Fruit fly (Drosophila melanogaster) whole organism, embryonic: ENCODE measurements around the gene Cyp4d20.
A peak's percentile ranks its signal among the peaks of the same experiment; 100 is the strongest.

Experiments used
- CG10267 ChIP-seq: fragments of 200-800 bp; sonication (Bioruptor generic); optimal IDR thresholded peaks from 2 replicates; lab custom pipeline; 2018; ENCODE audit warnings: missing biosample characterization, mild to moderate bottlenecking, missing genetic modification characterization, moderate library complexity
- CG10543 ChIP-seq: fragments of 200-800 bp; sonication (Bioruptor generic); optimal IDR thresholded peaks from 3 replicates; lab custom pipeline; 2017; ENCODE audit warnings: missing biosample characterization, mild to moderate bottlenecking, missing genetic modification characterization, moderate library complexity
- CG11247 ChIP-seq: fragments of 200-800 bp; sonication (Bioruptor generic); IDR thresholded peaks from 2 replicates; pipeline ENCODE4 v1.3.6; 2022; ENCODE audit warnings: missing biosample characterization, missing genetic modification characterization
- CG11695 ChIP-seq: fragments of 200-800 bp; sonication (Bioruptor generic); IDR thresholded peaks from 3 replicates; pipeline ENCODE4 v1.3.6; 2022; ENCODE audit warnings: missing biosample characterization, missing genetic modification characterization
- CG16813 ChIP-seq: fragments of 200-800 bp; sonication (Bioruptor generic); IDR thresholded peaks from 3 replicates; pipeline ENCODE4 v1.3.6; 2022; ENCODE audit warnings: missing biosample characterization, missing genetic modification characterization; ENCODE audit not compliant: partially characterized antibody
- CG18764 ChIP-seq: fragments of 200-800 bp; sonication (Bioruptor generic); optimal IDR thresholded peaks from 3 replicates; lab custom pipeline; 2016; ENCODE audit warnings: missing biosample characterization, missing genetic modification characterization
- CG32532 ChIP-seq: fragments of 200-800 bp; sonication (Bioruptor generic); IDR thresholded peaks from 2 replicates; pipeline ENCODE4 v1.3.6; 2022; ENCODE audit warnings: missing biosample characterization, missing genetic modification characterization
- CG3995 ChIP-seq: fragments of 200-800 bp; sonication (Bioruptor generic); optimal IDR thresholded peaks from 3 replicates; lab custom pipeline; 2016; ENCODE audit warnings: missing biosample characterization, missing genetic modification characterization
- CG42726 ChIP-seq: fragments of 200-800 bp; sonication (Bioruptor generic); IDR thresholded peaks from 2 replicates; pipeline ENCODE4 v1.3.6; 2022; ENCODE audit warnings: missing biosample characterization, missing genetic modification characterization; ENCODE audit not compliant: partially characterized antibody
- CG4328 ChIP-seq: fragments of 200-800 bp; sonication (Bioruptor generic); optimal IDR thresholded peaks from 3 replicates; lab custom pipeline; 2017; ENCODE audit warnings: missing biosample characterization, missing genetic modification reagents, missing genetic modification characterization
- CG6689 ChIP-seq: fragments of 200-800 bp; sonication (Bioruptor generic); IDR thresholded peaks from 2 replicates; pipeline ENCODE4 v1.3.6; 2022; ENCODE audit warnings: missing biosample characterization, missing genetic modification characterization
- CG6813 ChIP-seq: fragments of 200-800 bp; sonication (Bioruptor generic); optimal IDR thresholded peaks from 2 replicates; lab custom pipeline; 2017; ENCODE audit warnings: missing biosample characterization, missing genetic modification characterization, mild to moderate bottlenecking, moderate library complexity, missing genetic modification reagents
- CG8281 ChIP-seq: fragments of 200-800 bp; sonication (Bioruptor generic); optimal IDR thresholded peaks from 2 replicates; lab custom pipeline; 2018; ENCODE audit warnings: missing biosample characterization, mild to moderate bottlenecking, missing genetic modification characterization, moderate library complexity
- CG9437 ChIP-seq: fragments of 200-800 bp; sonication (Bioruptor generic); optimal IDR thresholded peaks from 2 replicates; lab custom pipeline; 2018; ENCODE audit warnings: missing biosample characterization, mild to moderate bottlenecking, missing genetic modification characterization
- D ChIP-seq, 2 experiments: fragments of 200-800 bp in 1 of 2; fragments of >200 bp in 1 of 2; sonication (Bioruptor generic) in 1 of 2; optimal IDR thresholded peaks; 2 replicates in 1 of 2; 3 replicates in 1 of 2; lab custom pipeline; 2017; ENCODE audit warnings: mild to moderate bottlenecking in 1 of 2, missing biosample characterization in 1 of 2, missing genetic modification characterization in 1 of 2, missing genetic modification reagents in 1 of 2
- Dad ChIP-seq: fragments of 200-800 bp; sonication (Bioruptor generic); optimal IDR thresholded peaks from 3 replicates; lab custom pipeline; 2016; ENCODE audit warnings: missing biosample characterization, missing genetic modification characterization
- Deaf1 ChIP-seq: fragments of 200-800 bp; optimal IDR thresholded peaks from 3 replicates; lab custom pipeline; 2019; ENCODE audit warnings: missing biosample characterization, mild to moderate bottlenecking, missing genetic modification characterization, moderate library complexity
- Dip3 ChIP-seq: fragments of 200-800 bp; sonication (Bioruptor generic); optimal IDR thresholded peaks from 3 replicates; lab custom pipeline; 2016; ENCODE audit warnings: missing biosample characterization, missing genetic modification characterization
- E2f1 ChIP-seq: fragments of 200-800 bp; sonication (Bioruptor generic); IDR thresholded peaks from 2 replicates; pipeline ENCODE4 v1.3.6; 2022; ENCODE audit warnings: missing biosample characterization, missing genetic modification characterization
- E2f2 ChIP-seq: fragments of 200-800 bp; sonication (Bioruptor generic); IDR thresholded peaks from 2 replicates; pipeline ENCODE4 v1.3.6; 2022; ENCODE audit warnings: missing biosample characterization, missing genetic modification characterization
- Ets97D ChIP-seq: fragments of 200-800 bp; sonication (Bioruptor generic); optimal IDR thresholded peaks from 3 replicates; lab custom pipeline; 2016; ENCODE audit warnings: missing biosample characterization, missing genetic modification characterization
- Fer1 ChIP-seq: fragments of 200-800 bp; sonication (Bioruptor generic); optimal IDR thresholded peaks from 2 replicates; lab custom pipeline; 2017; ENCODE audit warnings: missing biosample characterization, mild to moderate bottlenecking, missing genetic modification characterization
- HLH3B ChIP-seq: fragments of 200-800 bp; sonication (Bioruptor generic); IDR thresholded peaks from 2 replicates; pipeline ENCODE4 v1.3.6; 2022; ENCODE audit warnings: missing biosample characterization, missing genetic modification characterization
- Hey ChIP-seq: fragments of 200-800 bp; sonication (Bioruptor generic); optimal IDR thresholded peaks from 3 replicates; lab custom pipeline; 2018; ENCODE audit warnings: missing biosample characterization, mild to moderate bottlenecking, missing genetic modification characterization
- Hr51 ChIP-seq, 2 experiments: fragments of 200-800 bp; sonication (Bioruptor generic); optimal IDR thresholded peaks; 2 replicates in 1 of 2; 3 replicates in 1 of 2; lab custom pipeline; 2016 to 2018; ENCODE audit warnings: missing biosample characterization in 2 of 2, missing genetic modification characterization in 2 of 2, mild to moderate bottlenecking in 1 of 2, moderate library complexity in 1 of 2
- Meics ChIP-seq: fragments of 200-800 bp; sonication (Bioruptor generic); optimal IDR thresholded peaks from 2 replicates; lab custom pipeline; 2017; ENCODE audit warnings: missing biosample characterization, mild to moderate bottlenecking, missing genetic modification characterization
- Nf-YA ChIP-seq: fragments of 200-800 bp; sonication (Bioruptor generic); IDR thresholded peaks from 2 replicates; pipeline ENCODE4 v1.3.6; 2022; ENCODE audit warnings: missing biosample characterization, missing genetic modification characterization
- Nf-YB ChIP-seq: fragments of 200-800 bp; sonication (Bioruptor generic); optimal IDR thresholded peaks from 3 replicates; lab custom pipeline; 2019; ENCODE audit warnings: missing biosample characterization, mild to moderate bottlenecking, missing genetic modification characterization, moderate library complexity
- Oli ChIP-seq: fragments of 200-800 bp; sonication (Bioruptor generic); optimal IDR thresholded peaks from 2 replicates; lab custom pipeline; 2018; ENCODE audit warnings: missing biosample characterization, mild to moderate bottlenecking, missing genetic modification characterization, moderate library complexity
- PHDP ChIP-seq: fragments of 200-800 bp; sonication (Bioruptor generic); optimal IDR thresholded peaks from 3 replicates; lab custom pipeline; 2018; ENCODE audit warnings: missing biosample characterization, mild to moderate bottlenecking, missing genetic modification characterization, moderate library complexity
- Pdp1 ChIP-seq, 2 experiments: fragments of 200-800 bp; sonication (Bioruptor generic); optimal IDR thresholded peaks; 3 replicates each; lab custom pipeline; 2016; ENCODE audit warnings: missing biosample characterization in 2 of 2, missing genetic modification characterization in 2 of 2, mild to moderate bottlenecking in 1 of 2, moderate library complexity in 1 of 2
- Rx ChIP-seq: fragments of 200-800 bp; sonication (Bioruptor generic); IDR thresholded peaks from 2 replicates; pipeline ENCODE4 v1.3.6; 2022; ENCODE audit warnings: missing biosample characterization, missing genetic modification characterization
- Sry-δ ChIP-seq: fragments of 200-800 bp; sonication (Bioruptor generic); optimal IDR thresholded peaks from 2 replicates; lab custom pipeline; 2016; ENCODE audit warnings: missing biosample characterization, missing genetic modification characterization
- Usf ChIP-seq: fragments of 200-800 bp; sonication (Bioruptor generic); optimal IDR thresholded peaks from 2 replicates; lab custom pipeline; 2017; ENCODE audit warnings: missing genotype, missing biosample characterization, missing genetic modification characterization
- aop ChIP-seq: fragments of 200-800 bp; sonication (Bioruptor generic); IDR thresholded peaks from 2 replicates; pipeline ENCODE4 v1.3.6; 2022; ENCODE audit warnings: missing biosample characterization, missing genetic modification characterization
- bigmax ChIP-seq: fragments of 200-800 bp; sonication (Bioruptor generic); optimal IDR thresholded peaks from 2 replicates; lab custom pipeline; 2018; ENCODE audit warnings: missing biosample characterization, mild to moderate bottlenecking, missing genetic modification characterization
- bowl ChIP-seq: fragments of 200-800 bp; sonication (Bioruptor generic); IDR thresholded peaks from 2 replicates; pipeline ENCODE4 v1.3.6; 2022; ENCODE audit warnings: missing biosample characterization, missing genetic modification characterization
- crol ChIP-seq: fragments of 200-800 bp; sonication (Bioruptor generic); IDR thresholded peaks from 2 replicates; pipeline ENCODE4 v1.3.6; 2022; ENCODE audit warnings: missing biosample characterization, missing genetic modification characterization
- dmrt11E ChIP-seq: fragments of 200-800 bp; sonication (Bioruptor generic); optimal IDR thresholded peaks from 3 replicates; lab custom pipeline; 2018; ENCODE audit warnings: missing biosample characterization, mild to moderate bottlenecking, missing genetic modification characterization, moderate library complexity
- grau ChIP-seq: fragments of 200-800 bp; optimal IDR thresholded peaks from 3 replicates; lab custom pipeline; 2019; ENCODE audit warnings: missing biosample characterization, mild to moderate bottlenecking, missing genetic modification characterization, moderate library complexity
- knrl ChIP-seq: fragments of 200-800 bp; sonication (Bioruptor generic); IDR thresholded peaks from 3 replicates; pipeline ENCODE4 v1.3.6; 2022; ENCODE audit warnings: missing biosample characterization, missing genetic modification characterization; ENCODE audit not compliant: partially characterized antibody
- nerfin-2 ChIP-seq: fragments of 200-800 bp; sonication (Bioruptor generic); IDR thresholded peaks from 2 replicates; pipeline ENCODE4 v1.3.6; 2022; ENCODE audit warnings: missing biosample characterization, missing genetic modification characterization; ENCODE audit not compliant: partially characterized antibody
- onecut ChIP-seq: fragments of 200-800 bp; sonication (Bioruptor generic); IDR thresholded peaks from 2 replicates; pipeline ENCODE4 v1.3.6; 2022; ENCODE audit warnings: missing biosample characterization, missing genetic modification characterization
- pzg ChIP-seq: fragments of 200-800 bp; sonication (Bioruptor generic); optimal IDR thresholded peaks from 3 replicates; lab custom pipeline; 2018; ENCODE audit warnings: missing biosample characterization, mild to moderate bottlenecking, missing genetic modification characterization, moderate library complexity
- sens-2 ChIP-seq: fragments of 200-800 bp; sonication (Bioruptor generic); IDR thresholded peaks from 2 replicates; pipeline ENCODE4 v1.3.6; 2022; ENCODE audit warnings: missing biosample characterization, missing genetic modification characterization
- so ChIP-seq: fragments of 200-800 bp; sonication (Bioruptor generic); IDR thresholded peaks from 3 replicates; pipeline ENCODE4 v1.3.6; 2022; ENCODE audit warnings: missing biosample characterization, missing genetic modification characterization
- trem ChIP-seq: fragments of 200-800 bp; optimal IDR thresholded peaks from 3 replicates; lab custom pipeline; 2019; ENCODE audit warnings: missing biosample characterization, mild to moderate bottlenecking, missing genetic modification characterization, moderate library complexity
- twi ChIP-seq: fragments of 200-800 bp; optimal IDR thresholded peaks from 2 replicates; lab custom pipeline; 2019; ENCODE audit warnings: missing biosample characterization, mild to moderate bottlenecking, missing genetic modification characterization, moderate library complexity
- unpg ChIP-seq: fragments of 200-800 bp; sonication (Bioruptor generic); optimal IDR thresholded peaks from 3 replicates; lab custom pipeline; 2018; ENCODE audit warnings: missing biosample characterization, mild to moderate bottlenecking, missing genetic modification characterization, moderate library complexity

Cyp4d20 gene

DNA sequence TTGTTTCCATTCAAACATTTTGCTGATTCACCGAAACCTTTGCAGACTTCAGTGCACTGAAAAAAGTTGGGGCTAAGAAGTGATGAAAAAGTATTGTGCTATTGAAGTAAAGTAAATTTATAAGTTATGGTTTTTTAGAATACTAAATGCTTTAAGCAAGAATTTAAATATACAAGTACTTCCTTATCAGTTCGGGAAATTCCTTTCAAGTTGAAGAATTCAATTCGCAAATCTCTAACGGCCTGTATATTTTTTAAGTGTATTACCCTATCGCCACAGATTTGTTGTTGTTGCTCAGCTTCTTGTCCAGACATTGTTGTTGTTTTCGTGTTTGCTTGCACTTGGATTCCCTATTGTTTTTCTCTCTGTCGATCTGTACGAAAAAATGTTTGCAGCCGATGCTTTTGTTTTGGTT, 10.8 kb downstream of the Cyp4d20 start (continued):
- TF ChIP-seq Dad (GFP tag; lab: Kevin White, UChicago) (peak; percentile 35), crol (GFP tag; lab: Robert Waterston, UW) (no peak), PHDP (peak; percentile 64), CG32532 (peak; percentile 31; the same call in 1 of the 2 replicates), E2f2 (GFP tag; lab: Robert Waterston, UW) (peak; percentile 30; the same call in 1 of the 2 replicates), CG42726 (GFP tag; lab: Robert Waterston, UW) (no peak), Nf-YA (GFP tag; lab: Robert Waterston, UW) (peak; percentile 57), knrl (no peak), CG11695 (GFP tag; lab: Robert Waterston, UW) (peak; percentile 68; the same call in 2 of the 3 replicates), trem (peak; percentile 80), CG18764 (peak; percentile 57), CG8281 (tag; lab: Kevin White, UChicago) (peak; percentile 62), grau (peak; percentile 71), CG11247 (GFP tag; lab: Robert Waterston, UW) (peak; percentile 51; the same call in 1 of the 2 replicates), Rx (GFP tag; lab: Robert Waterston, UW) (peak; percentile 23; the same call in 1 of the 2 replicates), CG3995 (GFP tag; lab: Kevin White, UChicago) (no peak), D (optimal IDR thresholded peaks at IDR 0.05; lab: Kevin White, UChicago) (no peak), D (GFP tag; optimal IDR thresholded peaks at IDR 0.05; lab: Kevin White, UChicago) (peak; percentile 78), Hr51 (GFP tag; optimal IDR thresholded peaks at IDR 0.05; lab: Kevin White, UChicago) (peak; percentile 5 to 82), dmrt11E (tag; lab: Kevin White, UChicago) (peak; percentile 72), Usf (peak; percentile 5), Dip3 (GFP tag; lab: Kevin White, UChicago) (peak; percentile 4), sens-2 (GFP tag; lab: Robert Waterston, UW) (no peak), CG6689 (GFP tag; lab: Robert Waterston, UW) (peak; percentile 88), bigmax (GFP tag; lab: Kevin White, UChicago) (no peak), pzg (GFP tag; lab: Kevin White, UChicago) (no peak), Fer1 (GFP tag; lab: Kevin White, UChicago) (peak; percentile 71), CG9437 (GFP tag; lab: Kevin White, UChicago) (peak; percentile 61), twi (tag; lab: Kevin White, UChicago) (peak; percentile 8), Oli (tag; lab: Kevin White, UChicago) (peak; percentile 74), so (GFP tag; lab: Robert Waterston, UW) (peak; percentile 78; the same call in 2 of the 3 replicates), CG10267 (tag; lab: Kevin White, UChicago) (peak; percentile 74), bowl (GFP tag; lab: Robert Waterston, UW) (no peak), CG16813 (GFP tag; lab: Robert Waterston, UW) (no peak), aop (no peak), Deaf1 (peak; percentile 35), Ets97D (no peak), CG4328 (GFP tag; lab: Kevin White, UChicago) (peak; percentile 35), Pdp1 (GFP tag; optimal IDR thresholded peaks at IDR 0.05; lab: Kevin White, UChicago) (peak; percentile 31 to 35), E2f1 (GFP tag; lab: Robert Waterston, UW) (peak; percentile 76), CG10543 (no peak), Sry-δ (GFP tag; lab: Kevin White, UChicago) (peak; percentile 35), Hey (tag; lab: Kevin White, UChicago) (no peak), nerfin-2 (GFP tag; lab: Robert Waterston, UW) (no peak), unpg (GFP tag; lab: Kevin White, UChicago) (peak; percentile 74), Meics (GFP tag; lab: Kevin White, UChicago) (peak; percentile 69), CG6813 (GFP tag; lab: Kevin White, UChicago) (peak; percentile 55), HLH3B (GFP tag; lab: Robert Waterston, UW) (peak; percentile 74), Nf-YB (peak; percentile 47), onecut (GFP tag; lab: Robert Waterston, UW) (peak; percentile 64)
